Worm (Caenorhabditis elegans): ENCODE measurements around the gene Y51H7C.41.

ce11 chrII:1403056-1403455 is at the start of gene Y51H7C.41, which contains the start of gene cogc-4:
- TF ChIP-seq klf-2 (GFP tag; conservative IDR thresholded peaks at IDR 0.05) (no peak), tab-1 (GFP tag; IDR thresholded peaks at IDR 0.05) (no peak)

Measured in whole organism, midembryonic.